Fruit fly (Drosophila melanogaster): ENCODE measurements around the gene eys.

- no peak for TF ChIP-seq Sin3A (optimal IDR thresholded peaks at IDR 0.05)
- TF ChIP-seq h (optimal IDR thresholded peaks at IDR 0.05), result no peak
- TF ChIP-seq ttk (optimal IDR thresholded peaks at IDR 0.05), result no peak
- no peak for TF ChIP-seq insv (optimal IDR thresholded peaks at IDR 0.05)
- no peak for TF ChIP-seq Myc (optimal IDR thresholded peaks at IDR 0.05)
Observed at dm6 chr2L:2265221-2265620, 46.3 kb upstream of the eys start, which contains the start of gene CG34049.
